Worm (Caenorhabditis elegans): Measurements from ENCODE around the gene F23F12.3.
"Not testable (repeated sequence)": the region's sequence is repeated elsewhere in the genome, so short reads cannot be mapped to it uniquely, and the experiment has no call there.

Gene F23F12.3

DNA sequence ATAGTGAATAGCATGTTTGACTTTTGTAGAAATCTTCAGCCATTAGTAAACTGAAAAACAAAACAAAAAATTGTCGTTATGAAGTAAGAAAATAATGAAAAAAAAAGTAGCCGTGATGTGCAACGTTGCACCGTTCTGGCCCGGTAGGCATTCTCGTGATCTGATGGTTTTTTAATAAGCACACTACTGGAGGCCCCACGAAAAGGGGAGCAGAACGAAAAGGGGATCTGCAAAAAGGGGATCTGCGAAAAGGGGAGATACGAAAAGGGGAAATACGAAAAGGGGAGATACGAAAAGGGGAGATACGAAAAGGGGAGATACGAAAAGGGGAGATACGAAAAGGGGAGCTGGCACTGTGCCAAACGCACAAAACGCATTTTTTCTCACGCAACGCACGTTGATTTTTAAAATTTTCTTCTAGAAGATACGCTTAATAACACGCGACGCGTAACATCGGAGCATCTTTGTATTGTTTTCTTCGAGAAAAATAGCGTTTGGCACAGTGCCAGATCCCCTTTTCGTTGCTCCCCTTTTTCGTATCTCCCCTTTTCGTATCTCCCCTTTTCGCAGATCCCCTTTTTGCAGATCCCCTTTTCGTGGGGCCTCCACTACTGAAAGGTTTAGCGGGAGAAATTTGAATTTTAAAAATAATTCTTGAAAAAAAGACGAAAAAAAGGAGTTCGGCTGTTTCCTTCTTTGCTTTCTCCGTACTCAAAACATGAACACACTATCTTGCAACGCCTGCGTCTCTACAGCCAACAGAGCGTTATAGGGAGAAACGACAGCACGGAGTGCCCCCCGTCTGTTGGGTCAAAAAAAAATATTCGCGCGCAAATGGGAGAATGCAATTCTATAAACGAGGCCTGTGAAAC is 51.1 kb downstream of the F23F12.3 start, which contains the start of gene C09E7.7 (continued):
- peak; percentile 81 for TF ChIP-seq D2030.7 (GFP tag; IDR thresholded peaks at IDR 0.05)
- TF ChIP-seq egl-18 (GFP tag; IDR thresholded peaks at IDR 0.05) = peak; percentile 48; the same call in 1 of the 2 replicates
- peak; percentile 82 for TF ChIP-seq lin-26 (GFP tag; IDR thresholded peaks at IDR 0.05)
- TF ChIP-seq dox-1 (GFP tag; IDR thresholded peaks at IDR 0.05) = peak; percentile 88
- peak; percentile 39 for TF ChIP-seq nhr-80 (tag; optimal IDR thresholded peaks at IDR 0.05)
- peak; percentile 55 for TF ChIP-seq ceh-27 (GFP tag; optimal IDR thresholded peaks at IDR 0.05)
- peak; percentile 44 for TF ChIP-seq F22D6.2 (tag; optimal IDR thresholded peaks at IDR 0.05)
- peak; percentile 45 for TF ChIP-seq madf-10 (tag; optimal IDR thresholded peaks at IDR 0.05)
- TF ChIP-seq egrh-3 (GFP tag; IDR thresholded peaks at IDR 0.05) = peak; percentile 80
- TF ChIP-seq atf-7 (tag; optimal IDR thresholded peaks at IDR 0.05) = peak; percentile 57
- TF ChIP-seq sea-2 (GFP tag; IDR thresholded peaks at IDR 0.05) = peak; percentile 71; the same call in 1 of the 2 replicates
- peak; percentile 42; the same call in 1 of the 2 replicates for TF ChIP-seq attf-3 (GFP tag; conservative IDR thresholded peaks at IDR 0.05)
- peak; percentile 51; the same call in 1 of the 2 replicates for TF ChIP-seq Y79H2A.3 (GFP tag; conservative IDR thresholded peaks at IDR 0.05)
- peak; percentile 79 for TF ChIP-seq madf-8 (GFP tag; conservative IDR thresholded peaks at IDR 0.05)
- TF ChIP-seq ztf-26 (tag; optimal IDR thresholded peaks at IDR 0.05) = peak; percentile 31
- peak; percentile 78 for TF ChIP-seq B0336.3 (GFP tag; IDR thresholded peaks at IDR 0.05)
- peak; percentile 94 for TF ChIP-seq hmg-1.2 (GFP tag; IDR thresholded peaks at IDR 0.05)
- peak; percentile 42; the same call in 1 of the 2 replicates for TF ChIP-seq hmg-20 (GFP tag; IDR thresholded peaks at IDR 0.05)
- peak; percentile 16; the same call in 1 of the 2 replicates for TF ChIP-seq C17E4.6 (GFP tag; IDR thresholded peaks at IDR 0.05)
- peak in 1 of 2 experiments; percentile 5 for TF ChIP-seq rec-8 (tag; optimal IDR thresholded peaks at IDR 0.05)
- peak; percentile 15; the same call in 1 of the 2 replicates for TF ChIP-seq lir-1 (GFP tag; conservative IDR thresholded peaks at IDR 0.05)
- peak; percentile 75; the same call in 1 of the 2 replicates for TF ChIP-seq ztf-28 (GFP tag; IDR thresholded peaks at IDR 0.05)
- peak; percentile 45 for TF ChIP-seq let-526 (GFP tag; IDR thresholded peaks at IDR 0.05)
- TF ChIP-seq somi-1 (GFP tag; optimal IDR thresholded peaks at IDR 0.05) = peak; percentile 63
- TF ChIP-seq lin-54 (GFP tag; optimal IDR thresholded peaks at IDR 0.05) = peak; percentile 82
- TF ChIP-seq ztf-18 (tag; optimal IDR thresholded peaks at IDR 0.05) = peak; percentile 67
- TF ChIP-seq snpc-4 (GFP tag; optimal IDR thresholded peaks at IDR 0.05) = not testable (repeated sequence)
- peak in 2 of 4 experiments; percentile 9 to 28 for TF ChIP-seq snpc-4 (tag; optimal IDR thresholded peaks at IDR 0.05)
- peak; percentile 97 for TF ChIP-seq attf-5 (GFP tag; optimal IDR thresholded peaks at IDR 0.05)
- peak; percentile 92 for TF ChIP-seq madf-6 (GFP tag; IDR thresholded peaks at IDR 0.05)
- peak; percentile 81 for TF ChIP-seq aptf-2 (GFP tag; conservative IDR thresholded peaks at IDR 0.05)
- peak; percentile 86; the same call in 1 of the 2 replicates for TF ChIP-seq ztf-25 (GFP tag; IDR thresholded peaks at IDR 0.05)
- TF ChIP-seq ceh-91 (GFP tag; IDR thresholded peaks at IDR 0.05) = peak; percentile 81
- peak; percentile 74 for TF ChIP-seq nfyb-1 (GFP tag; IDR thresholded peaks at IDR 0.05)
- 0 out of 2 replicates have a peak, but pooled peaks have one; percentile 26 for TF ChIP-seq madf-3 (GFP tag; IDR thresholded peaks at IDR 0.05)
- TF ChIP-seq C06A6.2 (GFP tag; conservative IDR thresholded peaks at IDR 0.05) = 0 out of 2 replicates have a peak, but pooled peaks have one; percentile 46
- peak; percentile 51 for TF ChIP-seq akir-1 (GFP tag; optimal IDR thresholded peaks at IDR 0.05)
- peak; percentile 9 for TF ChIP-seq tbp1 (GFP tag; optimal IDR thresholded peaks at IDR 0.05)
- TF ChIP-seq cebp-2 (GFP tag; IDR thresholded peaks at IDR 0.05) = 0 out of 2 replicates have a peak, but pooled peaks have one; percentile 9
- peak; percentile 70 for TF ChIP-seq lin-40 (tag; optimal IDR thresholded peaks at IDR 0.05)
- peak; percentile 86 for TF ChIP-seq bed-2 (GFP tag; IDR thresholded peaks at IDR 0.05)
- peak; percentile 63 for TF ChIP-seq F33H1.4 (GFP tag; IDR thresholded peaks at IDR 0.05)
- TF ChIP-seq Y95B8A.8 (GFP tag; IDR thresholded peaks at IDR 0.05) = peak; percentile 40; the same call in 1 of the 2 replicates
- peak; percentile 6 for TF ChIP-seq ZK185.1 (tag; optimal IDR thresholded peaks at IDR 0.05; ENCODE audit: poor library complexity, severe bottlenecking)
